Fruit fly (Drosophila melanogaster): Measurements from ENCODE around the gene CG43085.

CG43085 gene

DNA sequence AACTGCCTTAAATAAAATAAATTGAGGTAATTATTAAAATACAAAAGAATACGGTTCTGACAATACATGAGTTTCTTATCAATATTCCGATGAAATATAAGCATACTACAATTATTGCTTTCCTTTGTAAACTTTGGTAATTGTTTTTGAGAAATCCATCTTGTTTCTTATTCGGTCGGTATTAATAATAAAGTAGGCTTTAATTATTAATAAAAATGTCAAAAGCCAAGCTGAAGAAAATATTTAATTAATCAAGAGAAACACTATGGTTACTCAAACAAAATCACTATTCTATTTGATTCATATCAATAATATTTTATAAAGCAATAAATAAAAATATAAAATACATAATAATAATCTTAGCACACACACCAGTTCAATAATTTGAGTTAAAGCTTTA is at the start of gene CG43085:
TSS of gene CG43085 (minus strand) at position 101 of the 400 bp plus-strand sequence.
- no peak for TF ChIP-seq noc (tag; optimal IDR thresholded peaks at IDR 0.05)

DNA sequence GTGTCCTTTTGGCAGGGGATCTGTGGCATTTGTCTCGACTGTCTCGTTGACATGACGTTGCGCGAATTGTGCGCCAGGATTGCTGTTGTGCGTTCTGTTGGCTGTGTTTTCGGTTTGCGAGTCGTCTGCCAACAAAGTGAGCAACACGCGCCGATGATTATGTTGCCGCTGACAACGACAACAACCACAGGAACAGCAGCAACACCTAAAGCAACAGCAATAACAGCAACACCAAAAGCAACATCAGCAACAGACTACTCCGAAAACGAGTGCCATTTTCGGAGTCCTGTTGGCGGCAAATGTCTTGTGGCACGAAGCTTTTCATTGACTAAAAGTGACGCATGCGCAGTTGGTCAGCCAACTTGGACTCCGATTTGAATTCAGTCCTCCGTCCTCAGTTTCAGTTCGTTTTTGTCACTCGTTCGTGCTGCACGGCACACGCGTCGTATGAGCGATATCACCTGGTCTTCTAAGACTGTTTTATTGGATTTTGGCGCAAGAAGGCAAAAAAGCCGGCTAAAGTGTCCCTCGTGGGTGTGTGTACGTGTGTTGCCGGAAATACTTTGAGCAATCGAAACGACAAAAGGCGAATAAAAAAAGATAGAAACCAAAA is 43.1 kb upstream of the CG43085 start, which contains the start of gene Ccn:
TSS of gene Ccn (plus strand) at position 437 of the 613 bp plus-strand sequence.
- TF ChIP-seq noc (tag; optimal IDR thresholded peaks at IDR 0.05) = no peak

DNA sequence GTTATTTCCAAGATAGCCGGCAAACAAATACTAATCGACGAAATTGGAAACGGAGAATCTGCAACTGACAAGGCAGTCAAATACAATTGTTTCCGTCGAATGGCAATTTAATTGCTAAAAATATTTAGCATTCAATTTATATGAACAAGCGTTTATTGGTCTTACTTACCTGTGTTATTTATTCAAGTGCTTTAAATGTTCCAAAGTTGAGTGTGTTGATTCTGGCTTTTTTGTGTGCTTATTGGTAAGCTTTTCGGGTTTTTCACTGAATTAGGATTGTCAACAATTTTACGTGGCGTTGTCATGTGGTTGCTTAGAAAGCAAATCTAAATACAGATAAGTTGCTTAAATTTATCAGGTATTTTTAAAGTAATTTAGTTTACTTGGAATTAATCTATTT is 25.2 kb upstream of the CG43085 start:
- TF ChIP-seq noc (tag; optimal IDR thresholded peaks at IDR 0.05) = no peak

dm6 chr3L:17671322-17671721 is 24.8 kb upstream of the CG43085 start, which contains the start of gene CG34251:
CG34251 (plus strand) TSS chr3L:17671622.
- no peak for TF ChIP-seq noc (tag; optimal IDR thresholded peaks at IDR 0.05)

- no peak for TF ChIP-seq noc (tag; optimal IDR thresholded peaks at IDR 0.05)
Observed at dm6 chr3L:17668945-17669779, 22.6 kb upstream of the CG43085 start, which contains the start of gene Crtc. Crtc (minus strand) TSS chr3L:17669234.

dm6 chr3L:17668386-17668944 is 21.9 kb upstream of the CG43085 start:
- no peak for TF ChIP-seq noc (tag; optimal IDR thresholded peaks at IDR 0.05)

- no peak for TF ChIP-seq noc (tag; optimal IDR thresholded peaks at IDR 0.05)
Observed at dm6 chr3L:17667642-17668362, 21.3 kb upstream of the CG43085 start.

DNA sequence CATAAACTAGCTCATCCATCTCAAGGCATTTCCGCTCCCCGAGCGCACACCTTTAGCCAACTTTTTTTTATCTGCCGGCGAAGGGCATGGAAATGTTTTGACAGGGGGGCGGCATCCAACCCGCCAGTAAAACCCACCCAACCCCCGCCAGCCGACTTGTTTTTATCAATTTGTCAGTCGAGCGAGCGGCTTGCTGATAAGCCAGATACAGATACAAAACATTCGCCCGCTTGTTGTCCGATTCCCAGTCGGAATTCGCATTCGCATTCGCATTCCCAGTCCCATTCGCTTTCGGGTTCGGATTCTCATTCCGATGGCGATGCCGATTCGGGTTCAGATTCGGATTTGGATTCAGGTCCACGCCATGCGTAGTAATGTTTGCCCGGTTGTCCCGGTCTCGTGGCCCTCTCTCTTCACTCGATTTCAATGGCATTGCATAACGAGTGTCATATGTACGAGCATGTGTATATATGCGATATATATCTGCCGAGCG is 18.6 kb upstream of the CG43085 start:
- TF ChIP-seq noc (tag; optimal IDR thresholded peaks at IDR 0.05) = peak; percentile 80

DNA sequence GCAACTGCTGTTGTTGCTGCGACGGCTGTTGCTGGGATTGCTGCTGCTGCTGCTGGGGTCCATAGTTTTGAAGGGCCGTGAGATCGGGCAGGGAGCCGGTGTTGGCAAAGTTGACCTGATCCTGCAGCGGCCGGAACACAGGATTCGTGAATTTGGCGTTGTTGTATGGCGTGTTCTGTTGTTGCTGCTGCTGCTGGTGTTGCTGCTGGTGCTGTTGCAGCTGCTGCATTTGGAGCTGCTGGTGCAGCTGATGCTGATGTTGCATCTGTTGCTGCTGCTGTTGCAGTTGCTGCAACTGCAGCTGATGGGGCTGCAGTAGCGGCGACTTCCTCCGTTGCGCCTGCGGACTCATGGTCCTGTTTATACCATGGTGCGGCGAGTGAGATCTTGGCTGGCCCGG is 17.1 kb upstream of the CG43085 start:
- TF ChIP-seq noc (tag; optimal IDR thresholded peaks at IDR 0.05) = no peak

DNA sequence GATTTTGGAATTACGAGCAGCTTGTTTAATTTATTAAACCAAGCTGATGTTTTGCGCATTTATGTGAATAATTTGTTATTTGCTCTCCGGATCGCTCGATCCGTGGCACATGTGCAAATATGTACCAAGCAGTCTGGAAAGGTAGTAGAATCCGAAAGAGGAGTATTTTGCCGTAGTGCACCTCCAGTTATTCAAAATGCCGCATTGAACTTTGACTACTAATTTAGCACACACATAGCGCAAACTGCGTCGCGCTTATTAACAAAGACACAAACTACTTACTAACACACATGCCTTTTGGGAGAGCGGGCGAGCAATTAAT is 12.7 kb upstream of the CG43085 start:
- peak; percentile 34 for TF ChIP-seq noc (tag; optimal IDR thresholded peaks at IDR 0.05)

DNA sequence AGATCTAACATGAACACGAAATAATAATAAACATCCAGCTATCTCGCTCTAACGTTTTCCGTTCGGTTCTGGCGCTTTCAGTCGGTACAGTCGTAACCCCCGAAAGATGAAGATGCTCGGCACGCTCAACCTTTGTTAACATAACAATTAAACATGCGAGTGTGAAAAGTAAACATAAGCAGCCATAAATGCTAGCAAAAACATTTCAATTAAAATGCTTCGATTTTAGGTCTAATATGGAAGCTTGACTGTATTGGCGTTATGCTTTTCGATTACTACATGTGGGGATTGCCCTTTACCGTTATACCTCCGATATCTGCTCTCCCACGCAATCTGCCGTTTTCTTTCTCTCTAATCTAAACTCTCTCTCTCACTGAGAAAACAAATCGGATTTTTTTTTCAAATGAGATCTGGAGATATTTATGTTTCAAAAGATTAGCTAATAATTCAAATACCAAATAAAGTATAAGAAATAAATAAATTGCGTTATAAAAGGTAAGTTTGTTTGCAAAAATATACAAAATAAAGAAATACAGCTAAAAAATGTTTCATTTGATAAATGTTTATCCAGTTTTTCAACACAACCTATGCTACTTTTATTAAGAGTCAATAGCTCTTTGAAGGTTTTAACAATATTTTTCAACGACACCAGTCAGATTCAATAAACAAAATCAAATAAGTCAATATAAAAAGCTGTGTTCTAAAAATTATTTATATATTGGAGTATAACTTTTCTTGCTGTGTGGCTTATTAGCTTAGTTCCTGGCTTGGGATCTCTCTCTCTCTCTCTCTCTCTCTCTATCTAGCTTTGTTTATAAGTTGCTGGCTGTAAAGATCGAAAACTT is 12.1 kb upstream of the CG43085 start:
- TF ChIP-seq noc (tag; optimal IDR thresholded peaks at IDR 0.05) = peak; percentile 95

dm6 chr3L:17657728-17658379 is 11.3 kb upstream of the CG43085 start:
- peak; percentile 26 for TF ChIP-seq noc (tag; optimal IDR thresholded peaks at IDR 0.05)

dm6 chr3L:17656716-17657395 is 10.3 kb upstream of the CG43085 start:
- TF ChIP-seq noc (tag; optimal IDR thresholded peaks at IDR 0.05) = no peak

DNA sequence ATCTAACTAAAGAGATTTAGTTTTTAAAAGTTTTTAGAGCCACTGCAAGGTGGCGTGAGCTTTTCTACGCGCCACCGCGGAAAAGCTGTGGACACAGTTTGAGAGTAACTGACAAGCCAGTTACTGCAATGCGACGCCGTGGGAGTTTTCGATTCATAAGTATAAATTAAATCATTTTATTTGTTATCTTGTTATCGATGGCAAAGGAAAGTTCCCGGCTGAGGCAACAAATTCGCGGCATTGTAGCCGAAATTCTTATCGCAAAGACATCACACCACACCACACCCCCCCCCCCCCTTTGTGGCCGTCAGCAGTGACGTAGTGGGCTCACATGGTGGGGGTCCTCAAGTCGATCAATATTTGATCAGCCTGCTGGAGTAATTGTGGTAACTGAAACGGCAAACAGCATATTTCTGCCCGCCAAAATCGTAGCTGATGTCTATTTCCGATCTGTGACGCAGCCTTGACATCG is 9.3 kb upstream of the CG43085 start:
- TF ChIP-seq noc (tag; optimal IDR thresholded peaks at IDR 0.05) = peak; percentile 67
